Worm (Caenorhabditis elegans): ENCODE data around the gene Y67H2A.10.

DNA sequence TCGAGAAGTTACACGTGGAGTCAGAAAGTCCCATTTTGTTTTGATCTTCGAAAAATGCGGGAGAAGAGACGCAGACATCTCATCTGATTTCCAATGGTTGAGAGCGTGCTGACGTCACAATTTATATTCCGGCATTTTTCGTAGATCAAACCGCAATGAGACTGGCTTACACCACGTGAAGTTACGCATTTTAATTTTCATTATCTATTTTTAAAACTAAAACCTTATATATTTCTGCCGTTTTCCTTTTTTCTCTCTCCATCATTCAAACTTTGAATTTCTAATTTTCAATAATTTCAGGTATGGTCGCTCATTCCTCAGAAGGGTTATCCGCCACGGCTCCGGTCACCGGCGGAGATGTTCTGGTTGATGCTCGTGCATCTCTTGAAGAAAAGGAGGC is 26.0 kb upstream of the Y67H2A.10 start, which contains the start of gene fat-1:
- TF ChIP-seq lin-15B (tag; optimal IDR thresholded peaks at IDR 0.05) (no peak), ceh-28 (tag; optimal IDR thresholded peaks at IDR 0.05) (no peak), mdl-1 (tag; optimal IDR thresholded peaks at IDR 0.05) (no peak), skn-1 (tag; optimal IDR thresholded peaks at IDR 0.05) (no peak)

Data from whole organism, L4 larva.